Fruit fly (Drosophila melanogaster) whole organism, adult: Measurements from ENCODE around the gene CG5104.
"Not testable (repeated sequence)": the region's sequence is repeated elsewhere in the genome, so short reads cannot be mapped to it uniquely, and the experiment has no call there.

ENCODE experiments used
- CG11617 ChIP-seq: fragments of 200-800 bp; sonication (Bioruptor generic); optimal IDR thresholded peaks from 2 replicates; lab custom pipeline; 2017; ENCODE audit warnings: mild to moderate bottlenecking, missing biosample characterization, missing genetic modification reagents, missing genetic modification characterization
- CG12768 ChIP-seq: fragments of 200-800 bp; sonication (Bioruptor generic); optimal IDR thresholded peaks from 2 replicates; lab custom pipeline; 2017; ENCODE audit warnings: missing biosample characterization, missing genetic modification characterization, mild to moderate bottlenecking, moderate library complexity, missing genetic modification reagents
- CG14711 ChIP-seq: fragments of 200-800 bp; sonication (Bioruptor generic); optimal IDR thresholded peaks from 2 replicates; lab custom pipeline; 2018; ENCODE audit warnings: missing biosample characterization, mild to moderate bottlenecking, missing genetic modification characterization, moderate library complexity
- CG1620 ChIP-seq: fragments of 200-800 bp; sonication (Bioruptor generic); optimal IDR thresholded peaks from 2 replicates; lab custom pipeline; 2016; ENCODE audit warnings: missing biosample characterization, missing genetic modification characterization
- CG33017 ChIP-seq: fragments of 200-800 bp; sonication (Bioruptor generic); optimal IDR thresholded peaks from 2 replicates; lab custom pipeline; 2018; ENCODE audit warnings: missing biosample characterization, mild to moderate bottlenecking, missing genetic modification characterization, moderate library complexity
- CG5204 ChIP-seq: fragments of 200-800 bp; sonication (Bioruptor generic); optimal IDR thresholded peaks from 2 replicates; lab custom pipeline; 2016; ENCODE audit warnings: missing biosample characterization, missing genetic modification characterization
- CG7045 ChIP-seq: fragments of 200-800 bp; sonication (Bioruptor generic); optimal IDR thresholded peaks from 2 replicates; lab custom pipeline; 2017; ENCODE audit warnings: missing biosample characterization, mild to moderate bottlenecking, missing genetic modification characterization
- CG7101 ChIP-seq: fragments of 200-800 bp; sonication (Bioruptor generic); optimal IDR thresholded peaks from 2 replicates; lab custom pipeline; 2018; ENCODE audit warnings: missing biosample characterization, mild to moderate bottlenecking, missing genetic modification characterization, moderate library complexity
- Clk ChIP-seq: fragments of 200-800 bp; sonication (Bioruptor generic); optimal IDR thresholded peaks from 2 replicates; lab custom pipeline; 2017; ENCODE audit warnings: missing biosample characterization, missing genetic modification characterization
- Crg-1 ChIP-seq: fragments of 200-800 bp; sonication (Bioruptor generic); optimal IDR thresholded peaks from 2 replicates; lab custom pipeline; 2016; ENCODE audit warnings: missing biosample characterization, missing genetic modification characterization
- Hr96 ChIP-seq: fragments of 200-800 bp; sonication (Bioruptor generic); optimal IDR thresholded peaks from 2 replicates; lab custom pipeline; 2016; ENCODE audit warnings: missing biosample characterization, missing genetic modification characterization
- Mnt ChIP-seq: fragments of 200-800 bp; sonication (Bioruptor generic); optimal IDR thresholded peaks from 2 replicates; lab custom pipeline; 2016; ENCODE audit warnings: missing biosample characterization, mild to moderate bottlenecking, missing genetic modification characterization
- bab1 ChIP-seq: fragments of 200-800 bp; sonication (Bioruptor generic); optimal IDR thresholded peaks from 3 replicates; lab custom pipeline; 2019; ENCODE audit warnings: missing biosample characterization, mild to moderate bottlenecking, missing genetic modification characterization, moderate library complexity
- cic ChIP-seq: fragments of 200-800 bp; sonication (Bioruptor generic); optimal IDR thresholded peaks from 2 replicates; lab custom pipeline; 2017; ENCODE audit warnings: missing biosample characterization, mild to moderate bottlenecking, missing genetic modification characterization, moderate library complexity
- cnc ChIP-seq, 2 experiments: fragments of >200 bp; optimal IDR thresholded peaks; 2 replicates each; lab custom pipeline; 2017
- kay ChIP-seq: fragments of 200-800 bp; sonication (Bioruptor generic); peaks from one replicate; lab custom pipeline; 2016; ENCODE audit warnings: missing biosample characterization, missing genetic modification characterization, borderline replicate concordance
- ovo ChIP-seq: fragments of 200-800 bp; sonication (Bioruptor generic); optimal IDR thresholded peaks from 2 replicates; lab custom pipeline; 2016; ENCODE audit warnings: missing biosample characterization, missing genetic modification characterization
- pad ChIP-seq: fragments of 200-800 bp; sonication (Bioruptor generic); optimal IDR thresholded peaks from 3 replicates; lab custom pipeline; 2017; ENCODE audit warnings: missing biosample characterization, missing genetic modification characterization, mild to moderate bottlenecking, moderate library complexity, missing genetic modification reagents
- tj ChIP-seq: fragments of 200-800 bp; sonication (Bioruptor generic); optimal IDR thresholded peaks from 3 replicates; lab custom pipeline; 2017; ENCODE audit warnings: missing biosample characterization, mild to moderate bottlenecking, missing genetic modification characterization, moderate library complexity
- toe ChIP-seq: fragments of 200-800 bp; sonication (Bioruptor generic); optimal IDR thresholded peaks from 2 replicates; lab custom pipeline; 2016; ENCODE audit warnings: missing biosample characterization, missing genetic modification characterization

CG5104 gene

DNA sequence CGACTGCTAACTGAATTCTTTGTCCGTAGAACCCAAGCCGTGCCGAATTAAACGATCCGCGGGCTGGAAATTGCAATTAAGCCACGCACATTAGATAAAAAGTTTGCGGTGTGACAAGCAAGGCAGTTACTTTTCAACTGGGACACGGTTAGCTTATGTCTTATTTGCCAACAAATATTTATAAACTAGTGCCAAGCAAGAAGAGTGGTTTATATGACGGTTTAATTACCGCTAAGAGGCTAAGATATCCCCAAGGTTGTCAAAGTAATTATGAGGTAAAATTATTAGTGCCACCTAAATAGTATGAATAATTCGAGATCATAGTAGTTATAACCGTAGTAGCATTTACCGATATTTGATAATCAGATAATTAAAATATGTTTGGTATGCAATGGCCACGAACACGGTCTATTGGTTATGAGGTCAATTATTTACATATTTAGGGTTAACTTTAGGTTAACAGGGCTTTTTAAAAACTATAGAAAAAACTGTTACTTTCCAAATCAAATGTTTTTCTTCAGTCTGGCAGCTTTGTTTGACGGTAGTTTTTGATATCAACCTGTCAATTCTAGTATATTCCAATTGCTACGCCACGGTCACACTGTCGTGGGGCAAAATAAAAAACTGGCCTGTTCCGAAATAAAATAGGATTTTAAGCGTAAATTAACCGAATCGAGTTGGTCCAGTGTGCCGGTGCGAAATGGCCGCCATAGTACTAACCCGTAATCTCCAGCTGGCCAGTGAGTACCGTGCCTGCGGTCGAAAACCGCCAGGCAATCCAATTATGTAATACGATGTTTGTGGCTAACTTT lies 25.8 kb upstream of the CG5104 start, which contains the start of gene ZnT77C:
ZnT77C (minus strand) TSS at position 142 of the 812 bp plus-strand sequence.
- TF ChIP-seq CG7101: no peak
- peak; percentile 21 for TF ChIP-seq bab1 (GFP tag; lab: Kevin White, UChicago)
- no peak for TF ChIP-seq Crg-1 (GFP tag; lab: Kevin White, UChicago)

dm6 chr3L:20497124-20497996 lies 23.4 kb upstream of the CG5104 start, which contains the start of gene CG32425:
TSS of gene CG32425 (plus strand) at chr3L:20497323.
- TF ChIP-seq cic (GFP tag; lab: Kevin White, UChicago) (peak; percentile 1), toe (GFP tag; lab: Kevin White, UChicago) (no peak), CG7101 (peak; percentile 31), CG11617 (peak; percentile 47), cnc (optimal IDR thresholded peaks at IDR 0.05; lab: Kevin White, UChicago) (no peak), CG14711 (tag; lab: Kevin White, UChicago) (no peak), Mnt (GFP tag; lab: Kevin White, UChicago) (peak; percentile 15), CG7045 (no peak)

- no peak for TF ChIP-seq pad (GFP tag; lab: Kevin White, UChicago)
- TF ChIP-seq Crg-1 (GFP tag; lab: Kevin White, UChicago): no peak
- TF ChIP-seq tj: no peak
- TF ChIP-seq Hr96 (GFP tag; lab: Kevin White, UChicago): no peak
- TF ChIP-seq CG1620: no peak
- TF ChIP-seq CG33017 (tag; lab: Kevin White, UChicago): no peak
- no peak for TF ChIP-seq CG12768
- no peak for TF ChIP-seq kay (GFP tag; lab: Kevin White, UChicago)
- no peak for TF ChIP-seq toe (GFP tag; lab: Kevin White, UChicago)
- TF ChIP-seq ovo (GFP tag; lab: Kevin White, UChicago): no peak
- no peak for TF ChIP-seq CG5204
- TF ChIP-seq cic (GFP tag; lab: Kevin White, UChicago): no peak
- TF ChIP-seq CG14711 (tag; lab: Kevin White, UChicago): no peak
- TF ChIP-seq CG7045: no peak
- no peak for TF ChIP-seq CG7101
- no peak for TF ChIP-seq CG11617
- no peak for TF ChIP-seq bab1 (GFP tag; lab: Kevin White, UChicago)
- TF ChIP-seq Mnt (GFP tag; lab: Kevin White, UChicago): no peak
- no peak for TF ChIP-seq Clk (GFP tag; lab: Kevin White, UChicago)
Observed at dm6 chr3L:20498204-20498603, 22.6 kb upstream of the CG5104 start.

dm6 chr3L:20499536-20499935 lies 21.3 kb upstream of the CG5104 start, which contains the start of gene CG18281:
TSS of gene CG18281 (plus strand) at chr3L:20499836.
- TF ChIP-seq CG11617; toe (GFP tag; lab: Kevin White, UChicago); Clk (GFP tag; lab: Kevin White, UChicago): not testable (repeated sequence)

DNA sequence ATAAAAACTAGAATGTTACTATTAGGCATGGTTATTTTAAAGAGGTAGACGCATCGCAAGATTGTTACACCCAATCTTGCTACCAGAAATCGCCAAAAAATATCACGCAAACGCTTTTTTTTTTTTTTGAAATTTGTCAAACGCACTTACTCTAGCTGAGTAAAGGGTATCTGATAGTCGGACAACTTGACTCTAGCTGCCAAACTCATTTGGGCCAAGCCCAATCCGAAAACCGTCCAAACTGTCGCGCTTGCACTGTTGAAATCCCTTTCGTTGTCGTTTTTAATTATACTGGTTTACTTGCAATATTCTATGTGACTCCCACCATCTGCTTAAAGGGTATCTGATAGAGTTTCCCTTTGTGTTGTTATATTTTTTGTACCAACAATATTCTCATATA lies 17.6 kb upstream of the CG5104 start:
- TF ChIP-seq Mnt (GFP tag; lab: Kevin White, UChicago): no peak
- TF ChIP-seq CG11617: no peak

DNA sequence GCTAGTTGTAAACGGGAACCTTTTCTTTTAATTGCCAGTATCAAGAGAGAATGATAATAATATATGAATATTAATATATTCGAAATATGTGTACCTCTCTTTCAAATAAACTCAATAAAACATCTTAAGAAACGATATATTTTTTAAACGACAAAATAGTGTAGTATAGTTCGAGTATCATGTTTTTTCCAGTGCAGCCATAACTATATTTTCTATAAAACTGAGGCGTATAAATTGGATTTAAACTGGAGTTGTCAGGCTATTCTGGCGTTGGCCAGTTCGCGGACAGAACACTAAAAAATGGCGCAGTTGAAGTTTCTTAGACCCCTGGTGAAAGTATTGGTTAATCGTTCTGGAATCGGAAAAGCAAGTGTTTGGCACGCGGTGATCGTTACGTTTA lies 16.9 kb upstream of the CG5104 start, which contains the start of gene CG17637:
CG17637 (plus strand) TSS at position 301 of the 400 bp plus-strand sequence.
- TF ChIP-seq ovo (GFP tag; lab: Kevin White, UChicago); cnc (optimal IDR thresholded peaks at IDR 0.05; lab: Kevin White, UChicago); CG7045: not testable (repeated sequence)

DNA sequence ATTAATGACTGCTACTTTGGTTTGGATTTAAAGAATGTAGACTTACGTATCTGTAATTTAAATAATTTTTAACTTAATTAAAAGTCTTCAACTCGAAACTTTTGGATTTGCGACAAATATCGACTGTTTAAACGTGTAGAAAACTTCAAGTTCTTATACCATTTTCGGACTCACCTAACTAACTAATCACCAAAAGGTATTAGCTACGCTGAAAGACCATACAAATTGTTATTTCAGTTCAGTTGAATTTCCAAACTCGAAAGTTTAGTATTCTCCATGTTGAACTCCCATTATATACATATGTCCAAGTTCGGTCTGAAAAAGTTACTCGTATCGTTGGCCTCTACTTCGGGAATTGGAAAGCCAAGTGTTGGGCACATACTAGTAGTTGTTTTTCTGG lies 15.1 kb upstream of the CG5104 start, which contains the start of gene CG5078:
CG5078 (plus strand) TSS at position 301 of the 400 bp plus-strand sequence.
- no peak for TF ChIP-seq Mnt (GFP tag; lab: Kevin White, UChicago)
- no peak for TF ChIP-seq bab1 (GFP tag; lab: Kevin White, UChicago)
- no peak for TF ChIP-seq CG11617
- no peak for TF ChIP-seq CG7045
- no peak for TF ChIP-seq CG12768
- TF ChIP-seq Clk (GFP tag; lab: Kevin White, UChicago): no peak
- no peak for TF ChIP-seq cic (GFP tag; lab: Kevin White, UChicago)
